Fruit fly (Drosophila melanogaster) whole organism, embryonic: ENCODE data around the gene CG2182.

ENCODE experiments used
- Antp ChIP-seq: fragments of 200-800 bp; sonication (Bioruptor generic); optimal IDR thresholded peaks from 3 replicates; lab custom pipeline; 2016; ENCODE audit warnings: missing biosample characterization, missing genetic modification characterization
- Atf-2 ChIP-seq: fragments of 200-800 bp; sonication (Bioruptor generic); optimal IDR thresholded peaks from 2 replicates; lab custom pipeline; 2016; ENCODE audit warnings: missing biosample characterization, missing genetic modification characterization
- Awh ChIP-seq: fragments of 200-800 bp; sonication (Bioruptor generic); IDR thresholded peaks from 2 replicates; pipeline ENCODE4, ENCODE4 v1.3.6; 2022; ENCODE audit warnings: missing biosample characterization, missing genetic modification characterization
- CG10321 ChIP-seq: fragments of 200-800 bp; sonication (Bioruptor generic); IDR thresholded peaks from 2 replicates; pipeline ENCODE4 v1.3.6; 2022; ENCODE audit warnings: missing biosample characterization, missing genetic modification characterization
- CG10543 ChIP-seq: fragments of 200-800 bp; sonication (Bioruptor generic); optimal IDR thresholded peaks from 3 replicates; lab custom pipeline; 2017; ENCODE audit warnings: missing biosample characterization, mild to moderate bottlenecking, missing genetic modification characterization, moderate library complexity
- CG11456 ChIP-seq: fragments of 200-800 bp; sonication (Bioruptor generic); IDR thresholded peaks from 3 replicates; pipeline ENCODE4 v1.3.6; 2022; ENCODE audit warnings: missing biosample characterization, missing genetic modification characterization
- CG12071 ChIP-seq: fragments of 200-800 bp; sonication (Bioruptor generic); optimal IDR thresholded peaks from 3 replicates; lab custom pipeline; 2018; ENCODE audit warnings: missing biosample characterization, mild to moderate bottlenecking, missing genetic modification characterization
- CG13296 ChIP-seq: fragments of 200-800 bp; sonication (Bioruptor generic); optimal IDR thresholded peaks from 3 replicates; lab custom pipeline; 2018; ENCODE audit warnings: missing biosample characterization, mild to moderate bottlenecking, missing genetic modification characterization
- CG14860 ChIP-seq: fragments of 200-800 bp; sonication (Bioruptor generic); IDR thresholded peaks from 3 replicates; pipeline ENCODE4 v1.3.6; 2022; ENCODE audit warnings: missing biosample characterization, missing genetic modification characterization; ENCODE audit not compliant: partially characterized antibody
- CG18619 ChIP-seq: fragments of 200-800 bp; sonication (Bioruptor generic); optimal IDR thresholded peaks from 3 replicates; lab custom pipeline; 2017; ENCODE audit warnings: missing biosample characterization, mild to moderate bottlenecking, missing genetic modification characterization
- CG34376 ChIP-seq: fragments of 200-800 bp; sonication (Bioruptor generic); optimal IDR thresholded peaks from 2 replicates; lab custom pipeline; 2018; ENCODE audit warnings: missing biosample characterization, mild to moderate bottlenecking, missing genetic modification characterization
- CG4404 ChIP-seq: fragments of 200-800 bp; sonication (Bioruptor generic); IDR thresholded peaks from 2 replicates; pipeline ENCODE4 v1.3.6; 2022; ENCODE audit warnings: missing biosample characterization, missing genetic modification characterization
- CG5180 ChIP-seq: fragments of 200-800 bp; sonication (Bioruptor generic); optimal IDR thresholded peaks from 3 replicates; lab custom pipeline; 2017; ENCODE audit warnings: missing biosample characterization, missing genetic modification characterization, mild to moderate bottlenecking, moderate library complexity, missing genetic modification reagents
- CG6683 ChIP-seq: fragments of 200-800 bp; sonication (Bioruptor generic); optimal IDR thresholded peaks from 2 replicates; lab custom pipeline; 2017; ENCODE audit warnings: missing biosample characterization, mild to moderate bottlenecking, missing genetic modification characterization, missing genetic modification reagents
- CG8290 ChIP-seq, 3 experiments: fragments of 200-800 bp; sonication (Bioruptor generic); optimal IDR thresholded peaks; 2 replicates each; lab custom pipeline; 2016 to 2019; ENCODE audit warnings: missing biosample characterization in 3 of 3, missing genetic modification characterization in 3 of 3, mild to moderate bottlenecking in 2 of 3, moderate library complexity in 1 of 3
- D19A ChIP-seq: fragments of 200-800 bp; optimal IDR thresholded peaks from 3 replicates; lab custom pipeline; 2019; ENCODE audit warnings: missing biosample characterization, mild to moderate bottlenecking, missing genetic modification characterization, moderate library complexity
- Dek ChIP-seq: fragments of 200-800 bp; sonication (Bioruptor generic); optimal IDR thresholded peaks from 3 replicates; lab custom pipeline; 2019; ENCODE audit warnings: missing biosample characterization, mild to moderate bottlenecking, missing genetic modification characterization, moderate library complexity
- E2f2 ChIP-seq: fragments of 200-800 bp; sonication (Bioruptor generic); IDR thresholded peaks from 2 replicates; pipeline ENCODE4 v1.3.6; 2022; ENCODE audit warnings: missing biosample characterization, missing genetic modification characterization
- Ets97D ChIP-seq: fragments of 200-800 bp; sonication (Bioruptor generic); optimal IDR thresholded peaks from 3 replicates; lab custom pipeline; 2016; ENCODE audit warnings: missing biosample characterization, missing genetic modification characterization
- Fer1 ChIP-seq: fragments of 200-800 bp; sonication (Bioruptor generic); optimal IDR thresholded peaks from 2 replicates; lab custom pipeline; 2017; ENCODE audit warnings: missing biosample characterization, mild to moderate bottlenecking, missing genetic modification characterization
- Fer2 ChIP-seq: fragments of 200-800 bp; sonication (Bioruptor generic); optimal IDR thresholded peaks from 2 replicates; lab custom pipeline; 2018; ENCODE audit warnings: missing biosample characterization, mild to moderate bottlenecking, missing genetic modification characterization, moderate library complexity
- GATAe ChIP-seq: fragments of 200-800 bp; sonication (Bioruptor generic); conservative IDR thresholded peaks from 2 replicates; pipeline ENCODE4 v1.3.6; 2022; ENCODE audit warnings: missing biosample characterization, missing genetic modification characterization
- HLH4C ChIP-seq: fragments of 200-800 bp; sonication (Bioruptor generic); IDR thresholded peaks from 3 replicates; pipeline ENCODE4 v1.3.6; 2022; ENCODE audit warnings: missing biosample characterization, missing genetic modification characterization; ENCODE audit not compliant: partially characterized antibody
- HmgZ ChIP-seq: fragments of 200-800 bp; sonication (Bioruptor generic); optimal IDR thresholded peaks from 2 replicates; lab custom pipeline; 2018; ENCODE audit warnings: missing biosample characterization, mild to moderate bottlenecking, missing genetic modification characterization
- Mrtf ChIP-seq: fragments of 200-800 bp; sonication (Bioruptor generic); IDR thresholded peaks from 3 replicates; pipeline ENCODE4 v1.3.6; 2022; ENCODE audit warnings: missing biosample characterization, missing genetic modification characterization
- Side ChIP-seq: fragments of 200-800 bp; sonication (Bioruptor generic); optimal IDR thresholded peaks from 2 replicates; lab custom pipeline; 2016; ENCODE audit warnings: missing biosample characterization, missing genetic modification characterization
- Trl ChIP-seq, 3 experiments: fragments of >200 bp in 2 of 3; fragments of 200-800 bp in 1 of 3; sonication (Bioruptor generic) in 1 of 3; optimal IDR thresholded peaks; 2 replicates in 1 of 3; 3 replicates in 2 of 3; lab custom pipeline; 2016 to 2017; ENCODE audit warnings: missing biosample characterization in 1 of 3, missing genetic modification characterization in 1 of 3
- Vsx1 ChIP-seq: fragments of 200-800 bp; sonication (Bioruptor generic); optimal IDR thresholded peaks from 2 replicates; lab custom pipeline; 2017; ENCODE audit warnings: missing biosample characterization, mild to moderate bottlenecking, missing genetic modification characterization, missing genetic modification reagents
- amos ChIP-seq: fragments of 200-800 bp; sonication (Bioruptor generic); IDR thresholded peaks from 2 replicates; pipeline ENCODE4 v1.3.6; 2022; ENCODE audit warnings: missing biosample characterization, missing genetic modification characterization; ENCODE audit not compliant: partially characterized antibody
- ato ChIP-seq: fragments of 200-800 bp; sonication (Bioruptor generic); IDR thresholded peaks from 2 replicates; pipeline ENCODE4 v1.3.6; 2022; ENCODE audit warnings: missing biosample characterization, missing genetic modification characterization; ENCODE audit not compliant: partially characterized antibody
- crol ChIP-seq: fragments of 200-800 bp; sonication (Bioruptor generic); IDR thresholded peaks from 2 replicates; pipeline ENCODE4 v1.3.6; 2022; ENCODE audit warnings: missing biosample characterization, missing genetic modification characterization
- disco-r ChIP-seq: fragments of 200-800 bp; sonication (Bioruptor generic); optimal IDR thresholded peaks from 2 replicates; lab custom pipeline; 2016; ENCODE audit warnings: missing biosample characterization, missing genetic modification characterization
- dmrt11E ChIP-seq: fragments of 200-800 bp; sonication (Bioruptor generic); optimal IDR thresholded peaks from 3 replicates; lab custom pipeline; 2018; ENCODE audit warnings: missing biosample characterization, mild to moderate bottlenecking, missing genetic modification characterization, moderate library complexity
- exex ChIP-seq: fragments of 200-800 bp; sonication (Bioruptor generic); optimal IDR thresholded peaks from 4 replicates; lab custom pipeline; 2018; ENCODE audit warnings: missing biosample characterization, mild to moderate bottlenecking, missing genetic modification characterization, moderate library complexity
- gcm2 ChIP-seq: fragments of 200-800 bp; sonication (Bioruptor generic); optimal IDR thresholded peaks from 2 replicates; lab custom pipeline; 2016; ENCODE audit warnings: missing biosample characterization, missing genetic modification characterization
- gem ChIP-seq: fragments of 200-800 bp; sonication (Bioruptor generic); optimal IDR thresholded peaks from 2 replicates; lab custom pipeline; 2019; ENCODE audit warnings: missing biosample characterization, mild to moderate bottlenecking, missing genetic modification characterization, moderate library complexity
- grn ChIP-seq: fragments of 200-800 bp; sonication (Bioruptor generic); optimal IDR thresholded peaks from 3 replicates; lab custom pipeline; 2017; ENCODE audit warnings: missing biosample characterization, missing genetic modification characterization
- hth ChIP-seq: fragments of >200 bp; optimal IDR thresholded peaks from 2 replicates; lab custom pipeline; 2017; ENCODE audit warnings: inconsistent platforms
- kay ChIP-seq: fragments of 200-800 bp; sonication (Bioruptor generic); optimal IDR thresholded peaks from 2 replicates; lab custom pipeline; 2016; ENCODE audit warnings: missing biosample characterization, missing genetic modification characterization
- lab ChIP-seq: fragments of 200-800 bp; sonication (Bioruptor generic); optimal IDR thresholded peaks from 3 replicates; lab custom pipeline; 2017; ENCODE audit warnings: missing biosample characterization, missing genetic modification characterization, mild to moderate bottlenecking, moderate library complexity, missing genetic modification reagents
- mam ChIP-seq: fragments of 200-800 bp; sonication (Bioruptor generic); optimal IDR thresholded peaks from 3 replicates; lab custom pipeline; 2016; ENCODE audit warnings: missing biosample characterization, missing genetic modification characterization
- mirr ChIP-seq: fragments of 200-800 bp; sonication (Bioruptor generic); optimal IDR thresholded peaks from 3 replicates; lab custom pipeline; 2018; ENCODE audit warnings: missing biosample characterization, mild to moderate bottlenecking, missing genetic modification characterization
- odd ChIP-seq: fragments of 200-800 bp; sonication (Bioruptor generic); optimal IDR thresholded peaks from 2 replicates; lab custom pipeline; 2017; ENCODE audit warnings: missing biosample characterization, mild to moderate bottlenecking, missing genetic modification characterization
- org-1 ChIP-seq: fragments of 200-800 bp; sonication (Bioruptor generic); optimal IDR thresholded peaks from 2 replicates; lab custom pipeline; 2017; ENCODE audit warnings: missing biosample characterization, missing genetic modification characterization
- otp ChIP-seq: fragments of 200-800 bp; sonication (Bioruptor generic); IDR thresholded peaks from 3 replicates; pipeline ENCODE4, ENCODE4 v1.3.6; 2022; ENCODE audit warnings: missing biosample characterization, missing genetic modification characterization
- sim ChIP-seq: fragments of 200-800 bp; sonication (Bioruptor generic); IDR thresholded peaks from 2 replicates; pipeline ENCODE4 v1.3.6; 2022; ENCODE audit warnings: missing biosample characterization, missing genetic modification characterization
- sug ChIP-seq: fragments of 200-800 bp; optimal IDR thresholded peaks from 2 replicates; lab custom pipeline; 2019; ENCODE audit warnings: missing biosample characterization, mild to moderate bottlenecking, missing genetic modification characterization, moderate library complexity
- zf30C ChIP-seq: fragments of 200-800 bp; sonication (Bioruptor generic); optimal IDR thresholded peaks from 3 replicates; lab custom pipeline; 2018; ENCODE audit warnings: missing biosample characterization, mild to moderate bottlenecking, missing genetic modification characterization

CG2182 gene

DNA sequence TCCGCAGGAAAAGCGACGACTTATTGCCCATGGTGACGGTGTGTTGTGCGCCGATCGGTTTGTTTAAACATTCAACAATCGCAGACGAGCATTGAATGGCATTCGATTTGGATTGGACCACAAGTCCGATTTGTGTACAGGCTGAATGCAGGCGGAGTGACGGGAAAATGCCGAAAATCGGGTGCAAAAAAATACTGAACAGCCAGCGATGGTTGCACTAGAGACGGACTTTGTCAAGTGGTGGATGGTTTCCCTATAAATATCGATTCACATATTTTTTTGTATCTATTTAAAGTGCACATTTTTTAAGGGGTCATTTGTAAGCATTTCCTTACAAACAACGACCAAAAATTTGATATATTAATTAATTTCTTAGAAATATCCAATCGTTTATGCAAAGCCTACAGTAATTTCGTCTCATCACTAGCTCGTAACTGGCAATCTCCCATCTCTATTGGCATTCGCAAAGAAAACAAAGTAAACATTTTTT, 5.0 kb downstream of the CG2182 start, which contains the start of the genes elm and MED27 (continued):
- TF ChIP-seq sim (GFP tag; lab: Robert Waterston, UW), result peak; percentile 60; the same call in 1 of the 2 replicates
- peak; percentile 86 for TF ChIP-seq CG18619 (GFP tag; lab: Kevin White, UChicago)
- TF ChIP-seq CG10321, result peak; percentile 48; the same call in 1 of the 2 replicates
- peak; percentile 94 for TF ChIP-seq CG11456 (GFP tag; lab: Robert Waterston, UW)
- peak; percentile 89 for TF ChIP-seq Dek (tag; lab: Kevin White, UChicago)
- peak; percentile 91 for TF ChIP-seq Ets97D (GFP tag; lab: Kevin White, UChicago)
- TF ChIP-seq CG6683 (GFP tag; lab: Kevin White, UChicago), result peak; percentile 52
- TF ChIP-seq D19A (tag; lab: Kevin White, UChicago), result peak; percentile 81
- TF ChIP-seq Antp (GFP tag; lab: Kevin White, UChicago), result peak; percentile 88
- TF ChIP-seq, all 482 proteins: peak for 443

DNA sequence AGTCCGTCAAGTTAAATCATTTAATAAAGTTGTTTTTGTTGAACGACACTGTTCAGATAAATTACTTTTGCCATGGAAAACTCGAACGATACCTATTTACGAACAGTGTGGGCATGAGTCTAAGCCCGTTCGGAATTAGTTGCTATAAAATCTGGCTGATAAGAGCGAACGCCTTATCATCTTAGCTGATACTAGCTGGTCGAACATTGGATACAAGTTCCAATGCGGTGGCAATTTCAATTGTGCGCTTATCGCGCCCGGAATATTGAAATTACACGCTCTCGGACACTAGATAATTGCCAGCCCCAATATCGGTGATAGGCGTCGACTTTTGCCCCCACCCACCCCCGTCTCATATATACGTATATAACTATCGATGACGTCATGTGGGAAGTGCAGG, 5.8 kb downstream of the CG2182 start:
- TF ChIP-seq Fer2 (tag; lab: Kevin White, UChicago), result no peak
- 0 out of 2 replicates have a peak, but pooled peaks have one; percentile 14 for TF ChIP-seq ato (GFP tag; lab: Robert Waterston, UW)
- TF ChIP-seq E2f2 (GFP tag; lab: Robert Waterston, UW), result peak; percentile 9; the same call in 1 of the 2 replicates
- no peak for TF ChIP-seq Trl (optimal IDR thresholded peaks at IDR 0.05; lab: Kevin White, UChicago)
- no peak for TF ChIP-seq Trl (GFP tag; optimal IDR thresholded peaks at IDR 0.05; lab: Kevin White, UChicago)
- TF ChIP-seq CG14860 (GFP tag; lab: Robert Waterston, UW), result no peak
- peak; percentile 14 for TF ChIP-seq zf30C
- peak; percentile 98 for TF ChIP-seq exex (tag; lab: Kevin White, UChicago)
- TF ChIP-seq Side (GFP tag; lab: Kevin White, UChicago), result no peak
- TF ChIP-seq CG8290 (GFP tag; optimal IDR thresholded peaks at IDR 0.05; lab: Kevin White, UChicago), result no peak
- no peak for TF ChIP-seq CG8290 (tag; optimal IDR thresholded peaks at IDR 0.05; lab: Kevin White, UChicago)
- TF ChIP-seq otp (GFP tag; lab: Robert Waterston, UW), result no peak
- peak; percentile 16 for TF ChIP-seq Fer1
- peak; percentile 19 for TF ChIP-seq HmgZ (tag; lab: Kevin White, UChicago)
- TF ChIP-seq odd, result peak; percentile 33
- TF ChIP-seq CG5180 (GFP tag; lab: Kevin White, UChicago), result peak; percentile 67
- no peak for TF ChIP-seq dmrt11E (tag; lab: Kevin White, UChicago)
- no peak for TF ChIP-seq disco-r
- TF ChIP-seq GATAe, result peak; percentile 26; the same call in 1 of the 2 replicates
- TF ChIP-seq lab, result peak; percentile 24
- peak; percentile 96 for TF ChIP-seq CG34376 (GFP tag; lab: Kevin White, UChicago)
- no peak for TF ChIP-seq Mrtf (GFP tag; lab: Robert Waterston, UW)
- peak; percentile 65 for TF ChIP-seq sug
- peak; percentile 99 for TF ChIP-seq mirr (GFP tag; lab: Kevin White, UChicago)
- no peak for TF ChIP-seq org-1 (GFP tag; lab: Kevin White, UChicago)
- peak; percentile 13 for TF ChIP-seq CG13296 (GFP tag; lab: Kevin White, UChicago)
- TF ChIP-seq CG4404 (GFP tag; lab: Robert Waterston, UW), result no peak
- no peak for TF ChIP-seq amos (GFP tag; lab: Robert Waterston, UW)
- TF ChIP-seq gcm2 (GFP tag; lab: Kevin White, UChicago), result no peak
- no peak for TF ChIP-seq kay
- peak; percentile 44 for TF ChIP-seq Vsx1
- TF ChIP-seq CG10543 (GFP tag; lab: Kevin White, UChicago), result peak; percentile 33
- no peak for TF ChIP-seq Atf-2 (GFP tag; lab: Kevin White, UChicago)
- no peak for TF ChIP-seq gem
- TF ChIP-seq CG12071 (GFP tag; lab: Kevin White, UChicago), result peak; percentile 12
- TF ChIP-seq grn (GFP tag; lab: Kevin White, UChicago), result peak; percentile 36
- no peak for TF ChIP-seq Awh (GFP tag; lab: Robert Waterston, UW)
- peak; percentile 21; the same call in 1 of the 2 replicates for TF ChIP-seq crol
- no peak for TF ChIP-seq mam (GFP tag; lab: Kevin White, UChicago)
- no peak for TF ChIP-seq hth (lab: Kevin White, UChicago)
- no peak for TF ChIP-seq HLH4C (GFP tag; lab: Robert Waterston, UW)
